Worm (Caenorhabditis elegans) whole organism, L1 larva: ENCODE data around the gene spp-1.

Source experiments
- C04F5.9 ChIP-seq: sonication (generic microtip); optimal IDR thresholded peaks from 2 replicates; lab custom pipeline; 2016; ENCODE audit warnings: missing genetic modification characterization, missing compliant biosample characterization
- C16A3.4 ChIP-seq: fragments of 150-350 bp; optimal IDR thresholded peaks from 2 replicates; lab custom pipeline; 2014; ENCODE audit warnings: missing biosample characterization, missing genetic modification characterization
- F16B12.6 ChIP-seq: fragments of 150-350 bp; optimal IDR thresholded peaks from 2 replicates; lab custom pipeline; 2014; ENCODE audit warnings: missing biosample characterization, missing genetic modification characterization
- Y116A8C.19 ChIP-seq: sonication (generic microtip); optimal IDR thresholded peaks from 2 replicates; lab custom pipeline; 2016; ENCODE audit warnings: missing compliant biosample characterization, missing genetic modification characterization, borderline replicate concordance
- ama-1 ChIP-seq: fragments of 150-350 bp; optimal IDR thresholded peaks from 2 replicates; lab custom pipeline; 2014
- ceh-63 ChIP-seq: fragments of 200-800 bp; sonication (Bioruptor generic); optimal IDR thresholded peaks from 2 replicates; lab custom pipeline; 2018; ENCODE audit warnings: mild to moderate bottlenecking, missing genetic modification characterization, missing compliant biosample characterization
- ceh-8 ChIP-seq: fragments of 200-800 bp; sonication (Bioruptor generic); optimal IDR thresholded peaks from 2 replicates; lab custom pipeline; 2018; ENCODE audit warnings: mild to moderate bottlenecking, missing genetic modification characterization, moderate library complexity, missing compliant biosample characterization
- ceh-88 ChIP-seq: fragments of 200-800 bp; sonication (Bioruptor generic); IDR thresholded peaks from 2 replicates; pipeline ENCODE4 v1.3.6; 2022; ENCODE audit warnings: missing genetic modification characterization, missing compliant biosample characterization
- ceh-90 ChIP-seq: sonication (generic microtip); optimal IDR thresholded peaks from 2 replicates; lab custom pipeline; 2016; ENCODE audit warnings: missing genetic modification characterization, missing compliant biosample characterization
- ces-1 ChIP-seq: fragments of 150-350 bp; optimal IDR thresholded peaks from 2 replicates; lab custom pipeline; 2014; ENCODE audit warnings: missing biosample characterization, missing genetic modification reagents, missing genetic modification characterization
- dsc-1 ChIP-seq: sonication (generic microtip); optimal IDR thresholded peaks from 2 replicates; lab custom pipeline; 2016; ENCODE audit warnings: mild to moderate bottlenecking, missing genetic modification characterization, missing compliant biosample characterization
- efl-1 ChIP-seq, 4 experiments: fragments of 150-350 bp; optimal IDR thresholded peaks in 3 of 4; peaks in 1 of 4; 1 replicate in 1 of 4; 2 replicates in 3 of 4; lab custom pipeline; 2014; ENCODE audit warnings: missing biosample characterization in 2 of 4, missing genetic modification characterization in 2 of 4, missing genetic modification reagents in 2 of 4
- egl-13 ChIP-seq: sonication (generic microtip); optimal IDR thresholded peaks from 2 replicates; lab custom pipeline; 2016; ENCODE audit warnings: missing genotype, missing genetic modification reagents, missing genetic modification characterization, missing compliant biosample characterization
- egl-27 ChIP-seq, 2 experiments: fragments of 150-350 bp in 1 of 2; sonication (generic microtip); optimal IDR thresholded peaks; 3 replicates each; lab custom pipeline; 2017 to 2018; ENCODE audit warnings: missing biosample characterization in 2 of 2, missing genetic modification characterization in 2 of 2, missing genetic modification reagents in 2 of 2
- elt-2 ChIP-seq: sonication (generic microtip); optimal IDR thresholded peaks from 2 replicates; lab custom pipeline; 2016; ENCODE audit warnings: missing genetic modification characterization, mild to moderate bottlenecking, inconsistent platforms, missing compliant biosample characterization, missing genetic modification reagents
- ets-5 ChIP-seq: fragments of 200-800 bp; sonication (Bioruptor generic); IDR thresholded peaks from 2 replicates; pipeline ENCODE4 v1.3.6; 2022; ENCODE audit warnings: missing genetic modification characterization, missing compliant biosample characterization
- fkh-10 ChIP-seq: sonication (generic microtip); optimal IDR thresholded peaks from 2 replicates; lab custom pipeline; 2017; ENCODE audit warnings: missing biosample characterization, missing genetic modification reagents, missing genetic modification characterization
- fkh-4 ChIP-seq: sonication (generic microtip); optimal IDR thresholded peaks from 2 replicates; lab custom pipeline; 2016; ENCODE audit warnings: missing compliant biosample characterization, missing genetic modification characterization, borderline replicate concordance
- fkh-8 ChIP-seq: sonication (generic microtip); optimal IDR thresholded peaks from 2 replicates; lab custom pipeline; 2016; ENCODE audit warnings: mild to moderate bottlenecking, missing genetic modification characterization, missing compliant biosample characterization
- fos-1 ChIP-seq: fragments of 150-350 bp; optimal IDR thresholded peaks from 2 replicates; lab custom pipeline; 2014; ENCODE audit warnings: missing biosample characterization, missing genetic modification characterization
- grh-1 ChIP-seq: fragments of 200-800 bp; sonication (Bioruptor generic); IDR thresholded peaks from 2 replicates; pipeline ENCODE4 v1.3.6; 2022; ENCODE audit warnings: missing genetic modification reagents, missing genetic modification characterization, missing compliant biosample characterization
- hlh-17 ChIP-seq: fragments of 200-800 bp; sonication (Bioruptor generic); optimal IDR thresholded peaks from 2 replicates; lab custom pipeline; 2018; ENCODE audit warnings: missing genetic modification characterization, mild to moderate bottlenecking, missing compliant biosample characterization, moderate library complexity, borderline replicate concordance
- hpl-2 ChIP-seq: fragments of 150-350 bp; optimal IDR thresholded peaks from 2 replicates; lab custom pipeline; 2014; ENCODE audit warnings: missing biosample characterization, missing genetic modification reagents, missing genetic modification characterization
- irx-1 ChIP-seq: sonication (generic microtip); optimal IDR thresholded peaks from 2 replicates; lab custom pipeline; 2016; ENCODE audit warnings: missing genetic modification characterization, missing compliant biosample characterization
- isw-1 ChIP-seq: fragments of 200-800 bp; sonication (Bioruptor generic); IDR thresholded peaks from 2 replicates; pipeline ENCODE4 v1.3.6; 2022; ENCODE audit warnings: missing genetic modification characterization, missing compliant biosample characterization
- jun-1 ChIP-seq: fragments of 150-350 bp; optimal IDR thresholded peaks from 2 replicates; lab custom pipeline; 2014; ENCODE audit warnings: missing biosample characterization, missing genetic modification reagents, missing genetic modification characterization
- lin-15B ChIP-seq: fragments of 150-350 bp; sonication (generic microtip); optimal IDR thresholded peaks from 3 replicates; lab custom pipeline; 2014; ENCODE audit warnings: missing biosample characterization, missing genetic modification characterization
- lir-3 ChIP-seq: sonication (generic microtip); optimal IDR thresholded peaks from 2 replicates; lab custom pipeline; 2016; ENCODE audit warnings: mild to moderate bottlenecking, missing genetic modification characterization, moderate library complexity, missing compliant biosample characterization; ENCODE audit not compliant: poor library complexity
- lsy-2 ChIP-seq, 2 experiments: fragments of 150-350 bp; optimal IDR thresholded peaks; 2 replicates each; lab custom pipeline; 2014; ENCODE audit warnings: missing biosample characterization in 2 of 2, missing genetic modification characterization in 2 of 2
- nhr-12 ChIP-seq: sonication (generic microtip); optimal IDR thresholded peaks from 2 replicates; lab custom pipeline; 2017; ENCODE audit warnings: missing biosample characterization, missing genetic modification characterization
- nhr-19 ChIP-seq: fragments of 200-800 bp; sonication (Bioruptor generic); conservative IDR thresholded peaks from 2 replicates; pipeline ENCODE4 v1.3.6; 2022; ENCODE audit warnings: missing genetic modification characterization, missing compliant biosample characterization
- nhr-20 ChIP-seq: sonication (generic microtip); optimal IDR thresholded peaks from 2 replicates; lab custom pipeline; 2016; ENCODE audit warnings: mild to moderate bottlenecking, missing genetic modification characterization, missing compliant biosample characterization
- nhr-237 ChIP-seq: fragments of 150-350 bp; optimal IDR thresholded peaks from 2 replicates; lab custom pipeline; 2014; ENCODE audit warnings: missing biosample characterization, missing genetic modification characterization
- nhr-47 ChIP-seq: sonication (generic microtip); optimal IDR thresholded peaks from 2 replicates; lab custom pipeline; 2016; ENCODE audit warnings: mild to moderate bottlenecking, missing genetic modification characterization, moderate library complexity, missing compliant biosample characterization
- nhr-71 ChIP-seq: sonication (generic microtip); optimal IDR thresholded peaks from 2 replicates; lab custom pipeline; 2016; ENCODE audit warnings: mild to moderate bottlenecking, missing genetic modification characterization, moderate library complexity, missing compliant biosample characterization
- nhr-76 ChIP-seq: sonication (generic microtip); optimal IDR thresholded peaks from 2 replicates; lab custom pipeline; 2017; ENCODE audit warnings: missing biosample characterization, missing genetic modification characterization
- nhr-77 ChIP-seq: fragments of 150-350 bp; optimal IDR thresholded peaks from 2 replicates; lab custom pipeline; 2014; ENCODE audit warnings: missing biosample characterization, missing genetic modification characterization
- nhr-84 ChIP-seq: sonication (generic microtip); optimal IDR thresholded peaks from 2 replicates; lab custom pipeline; 2017; ENCODE audit warnings: missing biosample characterization, missing genetic modification characterization
- nhr-85 ChIP-seq: sonication (generic microtip); peaks from one replicate; lab custom pipeline; 2016; ENCODE audit warnings: missing genetic modification characterization, inconsistent platforms, missing compliant biosample characterization
- pag-3 ChIP-seq: sonication (generic microtip); optimal IDR thresholded peaks from 2 replicates; lab custom pipeline; 2017; ENCODE audit warnings: missing genetic modification characterization, mild to moderate bottlenecking, missing compliant biosample characterization, antibody characterized with exemption, borderline replicate concordance; ENCODE audit not compliant: insufficient read depth
- pax-3 ChIP-seq: fragments of 200-800 bp; sonication (Bioruptor generic); optimal IDR thresholded peaks from 2 replicates; lab custom pipeline; 2018; ENCODE audit warnings: mild to moderate bottlenecking, missing genetic modification characterization, moderate library complexity, missing compliant biosample characterization
- pqm-1 ChIP-seq: sonication (generic microtip); optimal IDR thresholded peaks from 3 replicates; lab custom pipeline; 2017; ENCODE audit warnings: missing biosample characterization, missing genetic modification characterization
- rnt-1 ChIP-seq: sonication (generic microtip); optimal IDR thresholded peaks from 2 replicates; lab custom pipeline; 2016; ENCODE audit warnings: mild to moderate bottlenecking, missing genetic modification characterization, moderate library complexity, missing compliant biosample characterization
- snpc-4 ChIP-seq: fragments of 150-350 bp; optimal IDR thresholded peaks from 2 replicates; lab custom pipeline; 2014; ENCODE audit warnings: missing biosample characterization, missing genetic modification characterization
- snu-23 ChIP-seq: sonication (generic microtip); optimal IDR thresholded peaks from 2 replicates; lab custom pipeline; 2016; ENCODE audit warnings: missing genetic modification characterization, missing compliant biosample characterization
- sptf-1 ChIP-seq: fragments of 150-350 bp; optimal IDR thresholded peaks from 2 replicates; lab custom pipeline; 2014; ENCODE audit warnings: missing biosample characterization, missing genetic modification characterization
- swsn-7 ChIP-seq: sonication (generic microtip); optimal IDR thresholded peaks from 2 replicates; lab custom pipeline; 2016; ENCODE audit warnings: missing genetic modification characterization, missing compliant biosample characterization
- tbx-2 ChIP-seq: sonication (generic microtip); optimal IDR thresholded peaks from 2 replicates; lab custom pipeline; 2016; ENCODE audit warnings: missing genetic modification characterization, missing compliant biosample characterization
- unc-130 ChIP-seq: fragments of 150-350 bp; optimal IDR thresholded peaks from 2 replicates; lab custom pipeline; 2017; ENCODE audit warnings: missing biosample characterization, missing genetic modification characterization, inconsistent platforms
- vab-15 ChIP-seq: sonication (generic microtip); optimal IDR thresholded peaks from 2 replicates; lab custom pipeline; 2017; ENCODE audit warnings: missing genotype, mild to moderate bottlenecking, missing genetic modification characterization, missing compliant biosample characterization
- xbp-1 ChIP-seq: sonication (generic microtip); optimal IDR thresholded peaks from 2 replicates; lab custom pipeline; 2016; ENCODE audit warnings: missing genetic modification characterization, missing compliant biosample characterization
- ztf-4 ChIP-seq: fragments of 150-350 bp; optimal IDR thresholded peaks from 2 replicates; lab custom pipeline; 2014; ENCODE audit warnings: missing biosample characterization, missing genetic modification characterization

Gene spp-1

ce11 chrIII:10337508-10338166, 17.8 kb downstream of the spp-1 start, which contains the start of gene ttr-15:
ttr-15 (plus strand) TSS chrIII:10337847.
- TF ChIP-seq nhr-19 (GFP tag; lab: Robert Waterston, UW) (no peak; the same call in 1 of the 2 replicates), Y116A8C.19 (tag; lab: Kevin White, UChicago) (no peak), nhr-84 (no peak), pqm-1 (tag; lab: Kevin White, UChicago) (no peak), tbx-2 (tag; lab: Kevin White, UChicago) (no peak), ces-1 (no peak), fkh-10 (GFP tag; lab: Kevin White, UChicago) (no peak), sptf-1 (tag; lab: Kevin White, UChicago) (no peak), efl-1 (optimal IDR thresholded peaks at IDR 0.05; lab: Kevin White, UChicago) (peak in 1 of 2 experiments; percentile 12), efl-1 (GFP tag; optimal IDR thresholded peaks at IDR 0.05 in 1 of 2; lab: Kevin White, UChicago) (peak in 1 of 2 experiments; percentile 92), hpl-2 (no peak), hlh-17 (GFP tag; lab: Kevin White, UChicago) (no peak), snu-23 (GFP tag; lab: Kevin White, UChicago) (peak; percentile 36), swsn-7 (no peak), vab-15 (tag; lab: Kevin White, UChicago) (no peak), fos-1 (peak; percentile 13), nhr-47 (tag; lab: Kevin White, UChicago) (peak; percentile 11), rnt-1 (tag; lab: Kevin White, UChicago) (no peak), unc-130 (tag; lab: Kevin White, UChicago) (no peak), ztf-4 (tag; lab: Kevin White, UChicago) (no peak), C16A3.4 (tag; lab: Kevin White, UChicago) (no peak), isw-1 (GFP tag; lab: Robert Waterston, UW) (no peak), ets-5 (GFP tag; lab: Robert Waterston, UW) (no peak), lin-15B (tag; lab: Kevin White, UChicago) (no peak), snpc-4 (tag; lab: Kevin White, UChicago) (no peak), irx-1 (tag; lab: Kevin White, UChicago) (peak; percentile 26), ama-1 (lab: Kevin White, UChicago) (peak; percentile 44), lir-3 (tag; lab: Kevin White, UChicago) (no peak), jun-1 (tag; lab: Kevin White, UChicago) (no peak), nhr-237 (no peak), egl-27 (tag; optimal IDR thresholded peaks at IDR 0.05; lab: Kevin White, UChicago) (no peak), dsc-1 (tag; lab: Kevin White, UChicago) (no peak), nhr-85 (tag; lab: Kevin White, UChicago) (peak; percentile 96), fkh-4 (tag; lab: Kevin White, UChicago) (no peak), nhr-20 (tag; lab: Kevin White, UChicago) (peak; percentile 63), nhr-12 (no peak), ceh-88 (no peak), C04F5.9 (tag; lab: Kevin White, UChicago) (no peak), pag-3 (tag; lab: Kevin White, UChicago) (no peak), fkh-8 (tag; lab: Kevin White, UChicago) (no peak), ceh-90 (tag; lab: Kevin White, UChicago) (no peak), ceh-8 (GFP tag; lab: Kevin White, UChicago) (no peak), elt-2 (tag; lab: Kevin White, UChicago) (no peak), xbp-1 (tag; lab: Kevin White, UChicago) (no peak), nhr-71 (peak; percentile 60), lsy-2 (tag; optimal IDR thresholded peaks at IDR 0.05; lab: Kevin White, UChicago) (peak in 1 of 2 experiments; percentile 21), pax-3 (no peak), grh-1 (peak; percentile 35; the same call in 1 of the 2 replicates), F16B12.6 (tag; lab: Kevin White, UChicago) (no peak), nhr-77 (tag; lab: Kevin White, UChicago) (no peak), nhr-76 (tag; lab: Kevin White, UChicago) (no peak), egl-13 (tag; lab: Kevin White, UChicago) (no peak), ceh-63 (GFP tag; lab: Kevin White, UChicago) (no peak)
